Fruit fly (Drosophila melanogaster) whole organism, adult: ENCODE data around the gene CG9672.

Source experiments
- CG11617 ChIP-seq: fragments of 200-800 bp; sonication (Bioruptor generic); optimal IDR thresholded peaks from 2 replicates; lab custom pipeline; 2017; ENCODE audit warnings: mild to moderate bottlenecking, missing biosample characterization, missing genetic modification reagents, missing genetic modification characterization
- CG12768 ChIP-seq: fragments of 200-800 bp; sonication (Bioruptor generic); optimal IDR thresholded peaks from 2 replicates; lab custom pipeline; 2017; ENCODE audit warnings: missing biosample characterization, missing genetic modification characterization, mild to moderate bottlenecking, moderate library complexity, missing genetic modification reagents
- CG33017 ChIP-seq: fragments of 200-800 bp; sonication (Bioruptor generic); optimal IDR thresholded peaks from 2 replicates; lab custom pipeline; 2018; ENCODE audit warnings: missing biosample characterization, mild to moderate bottlenecking, missing genetic modification characterization, moderate library complexity
- CG5204 ChIP-seq: fragments of 200-800 bp; sonication (Bioruptor generic); optimal IDR thresholded peaks from 2 replicates; lab custom pipeline; 2016; ENCODE audit warnings: missing biosample characterization, missing genetic modification characterization
- CG7045 ChIP-seq: fragments of 200-800 bp; sonication (Bioruptor generic); optimal IDR thresholded peaks from 2 replicates; lab custom pipeline; 2017; ENCODE audit warnings: missing biosample characterization, mild to moderate bottlenecking, missing genetic modification characterization
- Clk ChIP-seq: fragments of 200-800 bp; sonication (Bioruptor generic); optimal IDR thresholded peaks from 2 replicates; lab custom pipeline; 2017; ENCODE audit warnings: missing biosample characterization, missing genetic modification characterization
- Crg-1 ChIP-seq: fragments of 200-800 bp; sonication (Bioruptor generic); optimal IDR thresholded peaks from 2 replicates; lab custom pipeline; 2016; ENCODE audit warnings: missing biosample characterization, missing genetic modification characterization
- Hr96 ChIP-seq: fragments of 200-800 bp; sonication (Bioruptor generic); optimal IDR thresholded peaks from 2 replicates; lab custom pipeline; 2016; ENCODE audit warnings: missing biosample characterization, missing genetic modification characterization
- Mnt ChIP-seq: fragments of 200-800 bp; sonication (Bioruptor generic); optimal IDR thresholded peaks from 2 replicates; lab custom pipeline; 2016; ENCODE audit warnings: missing biosample characterization, mild to moderate bottlenecking, missing genetic modification characterization
- bab1 ChIP-seq: fragments of 200-800 bp; sonication (Bioruptor generic); optimal IDR thresholded peaks from 3 replicates; lab custom pipeline; 2019; ENCODE audit warnings: missing biosample characterization, mild to moderate bottlenecking, missing genetic modification characterization, moderate library complexity
- cnc ChIP-seq, 2 experiments: fragments of >200 bp; optimal IDR thresholded peaks; 2 replicates each; lab custom pipeline; 2017
- ovo ChIP-seq: fragments of 200-800 bp; sonication (Bioruptor generic); optimal IDR thresholded peaks from 2 replicates; lab custom pipeline; 2016; ENCODE audit warnings: missing biosample characterization, missing genetic modification characterization
- pad ChIP-seq: fragments of 200-800 bp; sonication (Bioruptor generic); optimal IDR thresholded peaks from 3 replicates; lab custom pipeline; 2017; ENCODE audit warnings: missing biosample characterization, missing genetic modification characterization, mild to moderate bottlenecking, moderate library complexity, missing genetic modification reagents
- tj ChIP-seq: fragments of 200-800 bp; sonication (Bioruptor generic); optimal IDR thresholded peaks from 3 replicates; lab custom pipeline; 2017; ENCODE audit warnings: missing biosample characterization, mild to moderate bottlenecking, missing genetic modification characterization, moderate library complexity
- toe ChIP-seq: fragments of 200-800 bp; sonication (Bioruptor generic); optimal IDR thresholded peaks from 2 replicates; lab custom pipeline; 2016; ENCODE audit warnings: missing biosample characterization, missing genetic modification characterization

CG9672 gene

DNA sequence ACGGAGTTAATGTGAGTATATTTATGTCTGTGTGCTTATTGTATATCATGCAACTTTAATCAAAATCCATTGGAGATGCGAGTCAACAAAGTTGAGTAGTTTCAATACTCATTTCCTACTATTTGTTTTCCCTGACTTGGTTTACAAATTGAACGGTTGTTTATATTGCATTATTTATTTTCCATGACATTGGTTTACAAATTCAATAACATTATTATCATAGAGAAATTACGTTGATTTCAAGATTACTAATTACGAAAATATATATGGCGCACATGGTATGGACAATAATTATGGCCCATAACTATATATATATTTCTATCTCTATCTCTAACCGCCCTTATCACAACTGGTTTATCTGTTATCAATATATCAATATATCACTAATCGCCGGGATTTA is 46.0 kb downstream of the CG9672 start:
- TF ChIP-seq cnc (optimal IDR thresholded peaks at IDR 0.05; lab: Kevin White, UChicago) (no peak), toe (GFP tag; lab: Kevin White, UChicago) (no peak), CG7045 (GFP tag; lab: Kevin White, UChicago) (no peak), bab1 (GFP tag; lab: Kevin White, UChicago) (no peak), pad (GFP tag; lab: Kevin White, UChicago) (no peak), CG5204 (GFP tag; lab: Kevin White, UChicago) (no peak), tj (no peak), CG11617 (no peak), CG12768 (GFP tag; lab: Kevin White, UChicago) (no peak), Mnt (no peak), Crg-1 (GFP tag; lab: Kevin White, UChicago) (no peak), Clk (no peak), ovo (GFP tag; lab: Kevin White, UChicago) (no peak), CG33017 (tag; lab: Kevin White, UChicago) (no peak), Hr96 (no peak)
